Worm (Caenorhabditis elegans): ENCODE data around the gene nas-11.

DNA sequence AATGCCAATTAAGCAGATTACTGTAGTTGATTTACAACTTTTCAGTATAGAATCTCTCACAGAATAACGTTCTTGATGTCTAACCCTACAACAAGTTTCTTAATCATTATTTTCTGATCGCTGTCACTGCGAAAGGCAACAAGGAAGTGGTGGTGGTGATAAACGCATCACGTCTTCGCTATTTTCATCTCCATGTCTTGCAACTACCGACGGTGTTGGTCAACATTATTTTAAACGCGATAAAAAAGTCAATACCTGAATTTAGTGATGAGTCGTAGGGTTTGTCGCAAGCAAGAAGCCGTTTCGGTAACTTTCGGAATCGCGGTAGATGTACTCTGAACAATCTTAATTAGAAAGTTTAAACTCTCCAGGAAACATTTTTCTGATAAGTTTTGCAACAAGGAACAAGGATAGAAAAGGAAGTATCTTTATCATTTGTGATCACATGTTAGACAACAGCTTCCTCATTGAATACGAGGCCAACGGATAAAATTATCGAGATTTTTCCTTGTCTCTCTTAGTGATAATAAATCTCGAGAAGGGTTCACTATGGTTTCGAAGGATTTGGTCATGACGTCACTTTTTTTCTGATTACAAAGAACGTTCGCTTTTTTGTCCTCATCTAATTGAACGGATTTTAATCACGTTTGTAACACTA lies 49.5 kb upstream of the nas-11 start:
- TF ChIP-seq sma-3 (GFP tag; optimal IDR thresholded peaks at IDR 0.05), result peak; percentile 22
- no peak for TF ChIP-seq zag-1 (tag; optimal IDR thresholded peaks at IDR 0.05)
- TF ChIP-seq Y55F3AM.14 (GFP tag; optimal IDR thresholded peaks at IDR 0.05), result no peak
- TF ChIP-seq skn-1 (tag; optimal IDR thresholded peaks at IDR 0.05), result no peak
- no peak for TF ChIP-seq F13H6.1 (tag; optimal IDR thresholded peaks at IDR 0.05)
- TF ChIP-seq ceh-82 (tag; optimal IDR thresholded peaks at IDR 0.05), result no peak
- TF ChIP-seq nhr-6 (tag; optimal IDR thresholded peaks at IDR 0.05), result no peak

All from whole organism, L2 larva.